Worm (Caenorhabditis elegans) whole organism, L4/young adult: ENCODE results near the gene C55A6.7.

Source experiments
- W03F9.2 ChIP-seq: fragments of 150-350 bp; optimal IDR thresholded peaks from 2 replicates; lab custom pipeline; 2014; ENCODE audit warnings: missing biosample characterization, missing genetic modification characterization
- dao-5 ChIP-seq: sonication (generic microtip); optimal IDR thresholded peaks from 2 replicates; lab custom pipeline; 2016; ENCODE audit warnings: missing genotype, missing genetic modification characterization, moderate library complexity, missing compliant biosample characterization
- him-1 ChIP-seq: sonication (generic microtip); optimal IDR thresholded peaks from 2 replicates; lab custom pipeline; 2016; ENCODE audit warnings: missing genotype, missing genetic modification reagents, missing genetic modification characterization, missing compliant biosample characterization

ce11 chrV:11554260-11554659 is 33.9 kb upstream of the C55A6.7 start, which contains the start of gene duo-1:
- TF ChIP-seq him-1 (tag; lab: Kevin White, UChicago): no peak
- no peak for TF ChIP-seq W03F9.2
- no peak for TF ChIP-seq dao-5 (tag; lab: Kevin White, UChicago)
